Worm (Caenorhabditis elegans) whole organism, L4 larva: ENCODE results near the gene ect-2.

Experiments used
- Y105C5A.15 ChIP-seq: fragments of 200-800 bp; sonication (Bioruptor generic); IDR thresholded peaks from 2 replicates; pipeline ENCODE4 v1.3.6; 2022; ENCODE audit warnings: missing genetic modification characterization, missing compliant biosample characterization
- ZK337.2 ChIP-seq: fragments of 200-800 bp; sonication (Bioruptor generic); IDR thresholded peaks from 2 replicates; pipeline ENCODE4 v1.3.6; 2022; ENCODE audit warnings: missing genetic modification reagents, missing genetic modification characterization, missing compliant biosample characterization
- ZK546.5 ChIP-seq, 2 experiments: sonication (generic microtip); optimal IDR thresholded peaks; 2 replicates each; lab custom pipeline; 2017; ENCODE audit warnings: missing biosample characterization in 2 of 2, missing genetic modification characterization in 2 of 2
- aha-1 ChIP-seq: fragments of 150-350 bp; peaks from one replicate; lab custom pipeline; 2014; ENCODE audit warnings: missing biosample characterization, missing genetic modification characterization
- aly-2 ChIP-seq: sonication (generic microtip); optimal IDR thresholded peaks from 2 replicates; lab custom pipeline; 2018; ENCODE audit warnings: missing biosample characterization, missing genetic modification characterization
- ceh-62 ChIP-seq: sonication (generic microtip); optimal IDR thresholded peaks from 2 replicates; lab custom pipeline; 2017; ENCODE audit warnings: missing biosample characterization, missing genetic modification characterization
- ces-1 ChIP-seq: fragments of 150-350 bp; sonication (generic microtip); optimal IDR thresholded peaks from 4 replicates; lab custom pipeline; 2014; ENCODE audit warnings: missing biosample characterization, missing genetic modification reagents, missing genetic modification characterization
- ctbp-1 ChIP-seq: fragments of 200-800 bp; sonication (Bioruptor generic); IDR thresholded peaks from 2 replicates; pipeline ENCODE4 v1.3.6; 2022; ENCODE audit warnings: missing genetic modification reagents, missing genetic modification characterization, missing compliant biosample characterization
- daf-19 ChIP-seq: fragments of 200-800 bp; sonication (Bioruptor generic); conservative IDR thresholded peaks from 2 replicates; pipeline ENCODE4 v1.3.6; 2022; ENCODE audit warnings: missing genetic modification characterization, missing compliant biosample characterization
- dmd-6 ChIP-seq: fragments of 200-800 bp; sonication (Bioruptor generic); IDR thresholded peaks from 2 replicates; pipeline ENCODE4 v1.3.6; 2022; ENCODE audit warnings: missing genetic modification reagents, missing genetic modification characterization, missing compliant biosample characterization
- dpl-1 ChIP-seq: fragments of 150-350 bp; optimal IDR thresholded peaks from 2 replicates; lab custom pipeline; 2014; ENCODE audit warnings: missing biosample characterization, missing genetic modification reagents, missing genetic modification characterization
- fkh-10 ChIP-seq: fragments of 150-350 bp; optimal IDR thresholded peaks from 2 replicates; lab custom pipeline; 2014; ENCODE audit warnings: missing biosample characterization, missing genetic modification reagents, missing genetic modification characterization
- fos-1 ChIP-seq: fragments of 150-350 bp; optimal IDR thresholded peaks from 2 replicates; lab custom pipeline; 2014; ENCODE audit warnings: missing biosample characterization, missing genetic modification characterization
- hmg-1.1 ChIP-seq: fragments of 200-800 bp; sonication (Bioruptor generic); IDR thresholded peaks from 2 replicates; pipeline ENCODE4 v1.3.6; 2022; ENCODE audit warnings: missing genetic modification reagents, missing genetic modification characterization, missing compliant biosample characterization
- jun-1 ChIP-seq: fragments of 150-350 bp; optimal IDR thresholded peaks from 2 replicates; lab custom pipeline; 2014; ENCODE audit warnings: missing biosample characterization, missing genetic modification reagents, missing genetic modification characterization
- lsy-2 ChIP-seq, 2 experiments: fragments of 150-350 bp in 1 of 2; sonication (generic microtip) in 1 of 2; optimal IDR thresholded peaks; 2 replicates each; lab custom pipeline; 2014 to 2017; ENCODE audit warnings: missing biosample characterization in 2 of 2, missing genetic modification characterization in 2 of 2
- mdt-29 ChIP-seq: fragments of 200-800 bp; sonication (Bioruptor generic); IDR thresholded peaks from 2 replicates; pipeline ENCODE4 v1.3.6; 2022; ENCODE audit warnings: missing genetic modification reagents, missing genetic modification characterization, missing compliant biosample characterization
- mxl-3 ChIP-seq: fragments of 200-800 bp; sonication (Bioruptor generic); optimal IDR thresholded peaks from 2 replicates; lab custom pipeline; 2018; ENCODE audit warnings: mild to moderate bottlenecking, missing genetic modification characterization, missing compliant biosample characterization
- nhr-10 ChIP-seq: fragments of 150-350 bp; optimal IDR thresholded peaks from 2 replicates; lab custom pipeline; 2014; ENCODE audit warnings: missing biosample characterization, missing genetic modification characterization
- nhr-102 ChIP-seq: sonication (generic microtip); optimal IDR thresholded peaks from 2 replicates; lab custom pipeline; 2016; ENCODE audit warnings: mild to moderate bottlenecking, missing genetic modification characterization, moderate library complexity, missing compliant biosample characterization
- nhr-111 ChIP-seq: fragments of 200-800 bp; sonication (Bioruptor generic); optimal IDR thresholded peaks from 2 replicates; lab custom pipeline; 2018; ENCODE audit warnings: mild to moderate bottlenecking, missing genetic modification characterization, missing compliant biosample characterization
- nhr-41 ChIP-seq: fragments of 200-800 bp; sonication (Bioruptor generic); IDR thresholded peaks from 2 replicates; pipeline ENCODE4 v1.3.6; 2022; ENCODE audit warnings: missing genetic modification reagents, missing genetic modification characterization, missing compliant biosample characterization
- nhr-42 ChIP-seq: fragments of 200-800 bp; sonication (Bioruptor generic); IDR thresholded peaks from 2 replicates; pipeline ENCODE4 v1.3.6; 2022; ENCODE audit warnings: missing genetic modification characterization, missing compliant biosample characterization
- nhr-48 ChIP-seq: sonication (generic microtip); optimal IDR thresholded peaks from 2 replicates; lab custom pipeline; 2016; ENCODE audit warnings: mild to moderate bottlenecking, missing genetic modification characterization, missing compliant biosample characterization
- nhr-6 ChIP-seq: fragments of 150-350 bp; optimal IDR thresholded peaks from 2 replicates; lab custom pipeline; 2014; ENCODE audit warnings: missing biosample characterization, missing genetic modification characterization
- nhr-76 ChIP-seq: fragments of 150-350 bp; optimal IDR thresholded peaks from 2 replicates; lab custom pipeline; 2014; ENCODE audit warnings: missing biosample characterization, missing genetic modification characterization
- nhr-77 ChIP-seq: fragments of 150-350 bp; optimal IDR thresholded peaks from 2 replicates; lab custom pipeline; 2014; ENCODE audit warnings: missing biosample characterization, missing genetic modification characterization
- rbr-2 ChIP-seq: sonication (generic microtip); optimal IDR thresholded peaks from 2 replicates; lab custom pipeline; 2016; ENCODE audit warnings: missing genotype, missing genetic modification characterization, missing compliant biosample characterization
- unc-130 ChIP-seq: sonication (generic microtip); optimal IDR thresholded peaks from 2 replicates; lab custom pipeline; 2016; ENCODE audit warnings: missing genetic modification reagents, missing genetic modification characterization, missing compliant biosample characterization
- unc-62 ChIP-seq, 3 experiments: fragments of 150-350 bp in 1 of 3; sonication (generic microtip); optimal IDR thresholded peaks in 2 of 3; peaks in 1 of 3; 1 replicate in 1 of 3; 2 replicates in 2 of 3; lab custom pipeline; 2014 to 2017; ENCODE audit warnings: missing biosample characterization in 3 of 3, missing genetic modification characterization in 3 of 3, missing genetic modification reagents in 3 of 3, missing genotype in 1 of 3
- zag-1 ChIP-seq: fragments of 150-350 bp; optimal IDR thresholded peaks from 2 replicates; lab custom pipeline; 2014; ENCODE audit warnings: missing biosample characterization, missing genetic modification characterization
- zip-11 ChIP-seq: fragments of 200-800 bp; sonication (Bioruptor generic); IDR thresholded peaks from 2 replicates; pipeline ENCODE4 v1.3.6; 2022; ENCODE audit warnings: missing genetic modification characterization, missing compliant biosample characterization
- ztf-11 ChIP-seq: fragments of 150-350 bp; optimal IDR thresholded peaks from 2 replicates; lab custom pipeline; 2014; ENCODE audit warnings: missing biosample characterization, missing genetic modification characterization

The ect-2 gene

ce11 chrII:10767977-10768376, 15.8 kb downstream of the ect-2 start:
- TF ChIP-seq nhr-102 (tag; lab: Kevin White, UChicago) (no peak), unc-62 (GFP tag; optimal IDR thresholded peaks at IDR 0.05 in 1 of 2; lab: Kevin White, UChicago) (peak in 1 of 2 experiments; percentile 74), unc-62 (tag; optimal IDR thresholded peaks at IDR 0.05; lab: Kevin White, UChicago) (no peak), fkh-10 (GFP tag; lab: Kevin White, UChicago) (no peak), nhr-76 (tag; lab: Kevin White, UChicago) (no peak), zag-1 (tag; lab: Kevin White, UChicago) (no peak), Y105C5A.15 (GFP tag; lab: Robert Waterston, UW) (no peak)

ce11 chrII:10766773-10767172, 17.0 kb downstream of the ect-2 start:
- TF ChIP-seq nhr-77 (tag; lab: Kevin White, UChicago) (no peak), mdt-29 (no peak), fos-1 (tag; lab: Kevin White, UChicago) (no peak), nhr-111 (GFP tag; lab: Kevin White, UChicago) (no peak), rbr-2 (tag; lab: Kevin White, UChicago) (no peak), ztf-11 (tag; lab: Kevin White, UChicago) (no peak), mxl-3 (GFP tag; lab: Kevin White, UChicago) (no peak), ceh-62 (tag; lab: Kevin White, UChicago) (no peak), fkh-10 (GFP tag; lab: Kevin White, UChicago) (no peak), zag-1 (tag; lab: Kevin White, UChicago) (no peak), dmd-6 (GFP tag; lab: Robert Waterston, UW) (no peak), nhr-41 (GFP tag; lab: Robert Waterston, UW) (no peak), hmg-1.1 (GFP tag; lab: Robert Waterston, UW) (no peak), dpl-1 (GFP tag; lab: Kevin White, UChicago) (no peak), unc-62 (GFP tag; optimal IDR thresholded peaks at IDR 0.05 in 1 of 2; lab: Kevin White, UChicago) (no peak), unc-62 (tag; optimal IDR thresholded peaks at IDR 0.05; lab: Kevin White, UChicago) (no peak), nhr-6 (tag; lab: Kevin White, UChicago) (no peak), nhr-48 (tag; lab: Kevin White, UChicago) (no peak), aly-2 (no peak)

ce11 chrII:10765238-10765637, 18.5 kb downstream of the ect-2 start:
- TF ChIP-seq aha-1 (tag; lab: Kevin White, UChicago): peak; percentile 91
- no peak for TF ChIP-seq lsy-2 (tag; optimal IDR thresholded peaks at IDR 0.05; lab: Kevin White, UChicago)
- TF ChIP-seq, all 104 proteins: peak for 1

ce11 chrII:10761653-10762052, 22.1 kb downstream of the ect-2 start:
- TF ChIP-seq zip-11 (GFP tag; lab: Robert Waterston, UW) (no peak), ctbp-1 (GFP tag; lab: Robert Waterston, UW) (peak; percentile 68; the same call in 1 of the 2 replicates), ZK546.5 (tag; optimal IDR thresholded peaks at IDR 0.05; lab: Kevin White, UChicago) (no peak), nhr-77 (tag; lab: Kevin White, UChicago) (no peak), ZK337.2 (no peak), fkh-10 (GFP tag; lab: Kevin White, UChicago) (peak; percentile 70), aha-1 (tag; lab: Kevin White, UChicago) (peak; percentile 86), nhr-42 (GFP tag; lab: Robert Waterston, UW) (no peak), nhr-10 (tag; lab: Kevin White, UChicago) (no peak), ces-1 (GFP tag; lab: Kevin White, UChicago) (peak; percentile 31), jun-1 (tag; lab: Kevin White, UChicago) (no peak), daf-19 (GFP tag; lab: Robert Waterston, UW) (no peak)
- TF ChIP-seq, all 104 proteins: peak for 4

- TF ChIP-seq unc-130 (GFP tag; lab: Kevin White, UChicago) (no peak), unc-62 (GFP tag; optimal IDR thresholded peaks at IDR 0.05 in 1 of 2; lab: Kevin White, UChicago) (peak in 1 of 2 experiments; percentile 22), unc-62 (tag; optimal IDR thresholded peaks at IDR 0.05; lab: Kevin White, UChicago) (no peak)
These were observed 23.0 kb downstream of the ect-2 start for ce11 chrII:10760801-10761200.
